Fruit fly (Drosophila melanogaster) whole organism: ENCODE data around the gene PK1-R.

ENCODE experiments used
- CG8478 ChIP-seq: fragments of >200 bp; optimal IDR thresholded peaks from 2 replicates; lab custom pipeline; 2018; ENCODE audit warnings: inconsistent platforms
- Dll ChIP-seq: fragments of >200 bp; optimal IDR thresholded peaks from 2 replicates; lab custom pipeline; 2017
- EcR ChIP-seq, 2 experiments: fragments of >200 bp; optimal IDR thresholded peaks; 2 replicates each; lab custom pipeline; 2017; ENCODE audit warnings: missing biosample characterization in 2 of 2, missing genetic modification characterization in 2 of 2, missing genetic modification reagents in 2 of 2
- pan ChIP-seq: fragments of >200 bp; optimal IDR thresholded peaks from 2 replicates; lab custom pipeline; 2017
- psq ChIP-seq: fragments of >200 bp; optimal IDR thresholded peaks from 2 replicates; lab custom pipeline; 2017
- usp ChIP-seq: fragments of >200 bp; optimal IDR thresholded peaks from 2 replicates; lab custom pipeline; 2017; ENCODE audit warnings: missing biosample characterization, missing genetic modification characterization, mixed read lengths

The PK1-R gene

dm6 chr3R:14050556-14051170 is 52.3 kb downstream of the PK1-R start:
- TF ChIP-seq EcR (GFP tag; optimal IDR thresholded peaks at IDR 0.05; lab: Kevin White, UChicago) (no peak), usp (GFP tag; lab: Kevin White, UChicago) (no peak), psq (no peak), pan (lab: Kevin White, UChicago) (no peak), CG8478 (lab: Kevin White, UChicago) (no peak), Dll (no peak)
